Fruit fly (Drosophila melanogaster): ENCODE results near the gene Ilp1.

Ilp1 gene

DNA sequence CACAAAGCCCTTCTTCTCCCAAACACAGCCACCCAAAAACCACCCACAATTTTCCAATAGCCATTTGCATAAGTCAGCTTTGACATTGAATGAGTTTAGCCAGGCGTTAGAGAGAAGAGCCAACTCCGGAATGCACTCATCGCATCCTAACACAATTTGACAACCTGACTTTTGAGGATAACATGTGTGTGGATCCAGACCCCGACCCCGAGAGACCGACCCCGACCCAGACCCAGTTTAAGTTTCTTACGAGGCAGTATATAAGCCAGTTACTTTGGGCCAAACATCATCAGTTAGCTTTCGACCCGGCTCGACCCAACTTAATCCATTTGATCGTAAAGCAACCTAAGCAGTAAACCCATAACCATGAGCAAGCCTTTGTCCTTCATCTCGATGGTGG is 1.2 kb downstream of the Ilp1 start, which contains the start of gene Ilp2:
Gene Ilp2 (plus strand): TSS at position 301 of the 400 bp plus-strand sequence.
- TF ChIP-seq CG8478 (optimal IDR thresholded peaks at IDR 0.05) = no peak

DNA sequence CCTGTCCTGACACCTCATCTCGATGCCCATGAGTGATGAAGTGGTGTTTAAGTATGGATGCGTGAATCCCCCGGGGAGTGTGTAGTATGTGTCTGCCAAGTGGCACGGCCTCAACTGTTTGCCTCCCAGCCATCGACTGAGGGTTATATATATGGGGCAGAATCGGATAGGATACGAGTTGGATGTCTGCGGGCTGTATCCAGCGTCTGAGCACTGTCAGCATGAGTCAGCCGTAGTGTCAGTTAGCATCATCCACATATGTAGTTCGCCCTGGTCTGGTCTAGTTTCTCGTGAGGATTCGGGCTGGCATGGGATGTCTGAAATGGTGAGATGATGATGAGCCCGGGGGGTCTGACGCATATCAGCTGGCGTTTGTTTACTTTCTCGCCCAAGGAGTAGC is 3.8 kb downstream of the Ilp1 start, which contains the start of gene Ilp3:
Gene Ilp3 (minus strand): TSS at position 101 of the 400 bp plus-strand sequence.
- TF ChIP-seq CTCF (optimal IDR thresholded peaks at IDR 0.05) (no peak), CG8478 (optimal IDR thresholded peaks at IDR 0.05) (no peak)

DNA sequence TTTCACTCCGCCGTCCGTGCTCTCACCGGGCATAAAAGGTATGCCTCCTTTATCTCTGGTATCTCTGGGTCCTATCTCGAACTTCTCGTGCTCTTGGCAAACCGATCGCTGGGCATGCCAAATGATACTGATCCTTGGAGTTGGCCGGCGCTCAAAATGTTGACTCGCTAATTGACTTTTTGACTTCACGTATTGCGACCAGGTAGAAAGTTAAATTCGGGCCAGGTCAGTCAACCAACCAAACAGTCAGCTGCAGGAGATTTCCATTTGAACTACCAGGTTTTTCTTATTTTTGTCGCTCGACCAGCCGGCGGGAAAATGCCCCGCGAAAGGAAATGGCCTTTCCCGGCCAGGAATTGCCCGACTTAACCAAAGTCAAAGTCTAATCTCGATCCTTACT is 5.9 kb downstream of the Ilp1 start, which contains the start of gene Ilp4:
Gene Ilp4 (minus strand): TSS at position 139 of the 400 bp plus-strand sequence.
- TF ChIP-seq CG8478 (optimal IDR thresholded peaks at IDR 0.05) (no peak), CTCF (optimal IDR thresholded peaks at IDR 0.05) (no peak)

DNA sequence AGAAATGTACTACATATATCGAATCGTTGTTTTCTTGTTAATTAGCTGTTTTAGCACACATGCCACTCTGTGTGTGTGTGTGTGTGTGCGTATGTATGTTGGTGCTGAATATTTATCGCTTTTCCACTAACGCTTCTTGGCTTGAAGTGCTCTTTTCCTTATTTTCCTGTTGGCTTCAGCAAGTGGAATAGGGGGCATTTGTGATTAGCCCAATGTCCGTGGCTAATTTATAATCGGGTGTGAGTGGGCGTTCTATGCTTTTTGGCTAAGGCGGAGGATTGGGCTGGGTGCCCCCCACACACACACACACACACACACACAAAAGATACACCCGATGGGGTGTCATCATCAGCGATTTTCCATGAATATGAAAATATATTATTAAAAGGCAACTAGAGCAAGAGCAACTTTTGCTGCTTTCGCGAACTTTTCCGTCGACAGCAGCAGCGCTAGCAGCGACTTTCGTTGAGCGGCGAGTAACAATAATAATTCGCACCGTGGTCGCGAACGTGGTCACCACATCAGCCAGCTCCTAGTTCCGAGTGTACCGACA is 15.2 kb downstream of the Ilp1 start, which contains the start of gene CG43897:
Gene CG43897 (plus strand): TSS at position 503 of the 553 bp plus-strand sequence.
- no peak for TF ChIP-seq CG8478 (optimal IDR thresholded peaks at IDR 0.05)
- no peak for TF ChIP-seq CTCF (optimal IDR thresholded peaks at IDR 0.05)

DNA sequence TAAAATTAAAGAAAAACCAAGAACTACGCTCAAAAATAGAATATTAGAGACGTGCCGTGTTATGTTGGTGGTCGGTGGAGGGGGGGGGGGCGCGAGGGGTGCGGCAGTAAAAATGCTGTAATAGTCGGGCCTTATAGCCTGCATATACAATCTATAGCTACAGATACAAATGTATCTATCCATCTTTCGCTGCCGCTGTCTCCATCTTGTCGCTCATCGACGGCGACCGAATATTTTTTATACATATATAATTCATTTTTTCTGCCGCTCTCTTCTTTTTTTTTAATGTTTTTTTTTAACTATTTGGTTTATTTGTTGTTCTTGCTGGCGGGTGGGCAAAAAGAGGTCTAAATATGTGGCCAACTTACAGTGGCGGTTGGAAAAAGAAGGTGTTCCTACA is 16.4 kb downstream of the Ilp1 start:
- TF ChIP-seq CTCF (optimal IDR thresholded peaks at IDR 0.05) (no peak), CG8478 (optimal IDR thresholded peaks at IDR 0.05) (no peak)

DNA sequence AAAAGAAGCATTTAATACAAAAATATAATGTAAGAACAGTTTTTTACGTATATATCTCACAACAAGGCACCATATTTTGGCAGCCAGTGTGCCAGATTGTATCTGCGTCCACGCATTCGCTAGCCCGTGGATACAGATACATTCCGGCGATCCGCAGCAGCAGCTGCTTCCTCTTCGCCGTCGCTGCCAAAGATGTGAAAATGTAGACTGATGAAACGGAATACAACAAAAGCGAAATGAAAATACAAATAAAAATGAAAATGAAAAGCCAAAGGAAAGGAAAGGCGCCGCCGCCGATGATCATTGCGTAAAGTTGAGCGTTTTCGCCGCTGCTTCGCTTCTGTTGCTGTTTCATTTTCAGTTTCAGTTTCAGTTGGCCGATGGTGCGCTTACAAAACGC is 17.5 kb downstream of the Ilp1 start:
- TF ChIP-seq CG8478 (optimal IDR thresholded peaks at IDR 0.05) (no peak), CTCF (optimal IDR thresholded peaks at IDR 0.05) (no peak)

DNA sequence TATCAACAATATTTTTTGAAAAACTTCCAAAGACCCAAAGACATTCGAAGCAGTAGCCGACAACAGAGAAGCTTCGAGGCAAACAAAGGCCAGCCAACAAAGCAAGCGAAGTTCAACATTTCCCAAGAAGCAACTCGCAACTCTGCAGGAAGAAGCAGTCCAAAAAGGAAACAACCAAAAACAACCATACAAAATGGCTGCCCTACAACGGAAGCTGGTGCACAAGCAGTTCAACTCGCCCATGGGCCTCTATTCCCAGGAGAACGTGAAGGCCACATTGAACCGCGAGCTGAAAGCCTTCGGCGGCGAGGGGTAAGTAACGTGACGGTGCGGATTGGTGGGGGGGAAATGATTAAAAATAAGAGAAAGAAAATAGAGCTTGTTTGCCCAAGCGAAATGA is 22.0 kb downstream of the Ilp1 start:
- TF ChIP-seq CTCF (optimal IDR thresholded peaks at IDR 0.05) (no peak), CG8478 (optimal IDR thresholded peaks at IDR 0.05) (no peak)

DNA sequence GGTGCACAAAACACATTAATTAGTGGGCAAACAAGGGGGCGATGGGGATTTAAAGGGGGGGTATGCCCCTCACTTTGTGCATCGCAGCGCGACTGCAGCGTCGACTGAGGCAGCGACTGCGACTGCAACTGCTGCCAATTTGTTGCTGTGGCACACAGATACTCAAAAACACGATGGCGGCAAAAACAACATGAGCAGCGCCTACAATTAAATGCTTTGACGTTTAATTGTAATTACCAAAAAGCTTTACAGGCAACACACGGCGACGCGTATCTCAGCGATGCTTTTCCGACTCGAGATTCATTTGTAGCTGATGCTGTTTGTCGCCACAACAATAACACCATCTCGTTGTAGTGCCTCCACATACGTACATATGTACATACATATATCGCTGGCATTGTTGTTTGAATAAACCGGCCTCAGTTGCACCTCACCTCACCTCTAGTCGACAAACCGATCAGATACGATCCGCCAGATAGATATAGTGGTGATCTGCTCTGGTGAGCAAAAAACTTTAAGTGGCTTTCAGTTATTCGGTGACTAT is 23.0 kb downstream of the Ilp1 start:
- no peak for TF ChIP-seq CG8478 (optimal IDR thresholded peaks at IDR 0.05)
- no peak for TF ChIP-seq CTCF (optimal IDR thresholded peaks at IDR 0.05)

DNA sequence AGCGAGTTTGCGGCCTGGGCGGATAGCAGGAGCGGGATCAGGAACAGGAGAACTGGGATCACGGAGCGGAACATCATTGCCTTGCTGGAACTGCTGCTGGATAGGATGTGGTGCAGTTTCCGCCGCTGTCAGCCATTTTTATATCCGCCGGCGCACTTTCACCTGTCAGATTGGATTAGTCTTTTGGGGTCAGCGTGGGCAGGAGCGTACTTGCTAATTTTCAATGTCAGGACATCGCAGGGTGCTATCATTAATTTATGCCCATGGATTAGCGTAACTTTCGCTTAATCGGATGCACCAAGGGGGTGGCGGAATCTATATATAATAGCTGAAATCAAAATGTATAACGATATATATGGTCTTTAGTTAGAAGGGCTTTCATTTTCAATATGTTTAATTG is 25.6 kb downstream of the Ilp1 start, which contains the start of gene Ilp5:
Gene Ilp5 (minus strand): TSS at position 101 of the 400 bp plus-strand sequence.
- no peak for TF ChIP-seq CG8478 (optimal IDR thresholded peaks at IDR 0.05)
- no peak for TF ChIP-seq CTCF (optimal IDR thresholded peaks at IDR 0.05)

DNA sequence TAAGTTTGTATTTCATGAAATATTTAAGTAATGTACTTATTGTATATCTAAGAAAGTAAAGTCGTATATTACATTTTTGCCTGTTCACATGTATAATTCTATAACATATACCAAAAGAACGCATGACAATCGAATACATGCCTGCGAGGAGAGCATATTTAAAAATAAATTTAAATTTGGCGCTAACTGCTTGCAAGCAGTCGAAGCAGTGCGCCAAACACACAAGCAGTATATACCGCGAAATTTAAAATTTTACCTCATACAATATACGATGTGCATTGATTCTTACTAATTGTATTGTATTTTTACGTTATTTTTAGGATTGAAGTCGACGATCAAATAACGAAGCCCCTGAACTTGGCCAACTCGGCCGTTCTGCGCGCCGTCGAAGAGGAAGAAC is 26.0 kb downstream of the Ilp1 start:
- peak in 1 of 2 experiments; percentile 5 for TF ChIP-seq CTCF (optimal IDR thresholded peaks at IDR 0.05)
- no peak for TF ChIP-seq CG8478 (optimal IDR thresholded peaks at IDR 0.05)

DNA sequence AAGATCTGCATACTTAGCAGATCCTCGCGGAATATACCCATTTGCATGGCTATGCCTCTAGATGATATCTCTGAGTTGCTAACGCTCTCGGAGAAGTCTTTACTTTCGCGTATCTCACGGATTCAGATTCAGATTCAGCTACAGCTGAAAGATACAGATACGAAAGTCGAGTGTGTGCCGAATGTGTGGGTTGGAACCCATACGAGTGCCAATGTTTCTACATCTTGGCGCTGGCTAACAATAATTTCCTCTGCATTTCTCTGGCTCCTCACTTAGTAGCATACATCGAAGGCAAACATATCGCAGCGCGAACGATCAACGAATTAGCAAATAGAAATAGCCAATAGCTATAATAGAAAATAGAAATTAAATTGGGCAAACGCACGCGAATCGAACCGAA is 30.9 kb downstream of the Ilp1 start:
- no peak for TF ChIP-seq CTCF (optimal IDR thresholded peaks at IDR 0.05)
- no peak for TF ChIP-seq CG8478 (optimal IDR thresholded peaks at IDR 0.05)

DNA sequence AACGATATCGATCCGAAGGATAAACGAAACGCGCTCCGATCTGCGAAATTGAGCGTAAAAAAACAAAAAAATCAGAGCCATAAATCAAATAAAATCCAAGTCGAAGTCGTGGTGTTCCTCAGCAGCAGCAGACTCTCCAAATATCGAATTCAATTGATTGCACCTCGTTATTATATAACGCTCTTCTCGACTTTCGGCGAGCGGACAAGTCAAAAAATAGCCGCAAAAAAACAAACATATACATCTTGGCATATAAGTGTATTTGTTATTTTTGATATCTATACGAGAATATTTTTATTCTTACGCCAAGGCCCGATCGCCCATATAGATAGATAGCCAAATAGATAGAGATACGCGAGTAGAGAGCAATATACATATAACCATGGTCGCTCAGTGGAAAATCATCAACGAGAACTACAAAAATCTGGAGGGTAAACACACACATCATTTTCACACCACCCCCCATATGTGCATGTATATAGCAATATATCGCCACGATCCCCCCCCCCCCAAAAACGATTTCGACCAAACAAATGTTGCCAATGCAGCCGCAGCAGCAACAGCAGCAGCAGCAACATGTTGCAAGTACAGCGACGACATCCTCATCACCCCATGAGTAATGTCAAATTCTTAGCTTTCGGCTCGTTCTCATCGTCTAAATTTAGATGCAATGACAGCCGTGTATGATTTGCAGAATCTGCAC is 31.6 kb downstream of the Ilp1 start:
- TF ChIP-seq CG8478 (optimal IDR thresholded peaks at IDR 0.05) = no peak
- no peak for TF ChIP-seq CTCF (optimal IDR thresholded peaks at IDR 0.05)

DNA sequence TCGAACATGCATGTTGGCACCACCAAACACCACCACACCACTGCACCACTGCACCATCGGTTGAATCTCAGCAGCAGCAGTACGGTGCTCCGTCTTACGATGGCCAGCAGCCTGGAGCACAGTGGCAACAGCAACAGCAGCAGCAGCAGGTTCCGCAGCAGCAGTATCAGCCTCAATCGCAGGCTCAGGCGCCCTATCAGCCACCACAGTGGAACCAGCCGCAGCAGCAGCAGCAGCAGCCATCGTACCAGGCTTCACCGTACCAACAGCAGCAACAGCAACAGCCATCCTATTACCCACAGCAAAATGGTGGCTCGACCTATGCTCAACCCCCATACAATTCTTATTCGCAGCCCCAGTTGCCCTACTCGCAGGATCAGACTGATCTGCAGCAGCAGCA is 33.9 kb downstream of the Ilp1 start:
- no peak for TF ChIP-seq CTCF (optimal IDR thresholded peaks at IDR 0.05)
- no peak for TF ChIP-seq CG8478 (optimal IDR thresholded peaks at IDR 0.05)

DNA sequence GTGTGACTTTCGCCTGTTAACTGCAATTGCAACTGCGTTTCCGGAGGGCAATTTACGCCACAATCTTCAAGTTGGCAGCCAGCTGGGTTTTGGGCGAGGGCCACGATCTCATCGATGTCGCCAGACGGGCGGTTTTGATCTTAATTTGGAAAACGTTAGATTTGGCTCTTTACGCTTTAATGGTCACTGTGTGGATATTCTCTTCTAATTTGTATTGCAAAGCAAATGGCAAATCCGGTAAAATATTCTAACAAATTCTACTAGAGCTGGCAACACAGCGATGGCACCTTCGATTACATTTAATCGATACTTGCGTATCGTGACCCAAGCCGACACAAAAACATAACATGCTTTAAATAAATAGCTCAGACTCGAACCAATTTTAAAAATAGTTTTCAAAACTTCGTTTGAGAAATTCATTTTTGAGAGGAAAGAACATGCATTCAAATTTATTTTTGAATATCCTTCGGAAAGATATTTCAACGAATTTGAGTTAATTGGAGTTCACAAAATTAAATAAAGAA is 38.4 kb downstream of the Ilp1 start, which contains the start of gene I-2:
Gene I-2 (minus strand): TSS at position 282 of the 524 bp plus-strand sequence.
- no peak for TF ChIP-seq CG8478 (optimal IDR thresholded peaks at IDR 0.05)
- peak in 1 of 2 experiments; percentile 28 for TF ChIP-seq CTCF (optimal IDR thresholded peaks at IDR 0.05)

DNA sequence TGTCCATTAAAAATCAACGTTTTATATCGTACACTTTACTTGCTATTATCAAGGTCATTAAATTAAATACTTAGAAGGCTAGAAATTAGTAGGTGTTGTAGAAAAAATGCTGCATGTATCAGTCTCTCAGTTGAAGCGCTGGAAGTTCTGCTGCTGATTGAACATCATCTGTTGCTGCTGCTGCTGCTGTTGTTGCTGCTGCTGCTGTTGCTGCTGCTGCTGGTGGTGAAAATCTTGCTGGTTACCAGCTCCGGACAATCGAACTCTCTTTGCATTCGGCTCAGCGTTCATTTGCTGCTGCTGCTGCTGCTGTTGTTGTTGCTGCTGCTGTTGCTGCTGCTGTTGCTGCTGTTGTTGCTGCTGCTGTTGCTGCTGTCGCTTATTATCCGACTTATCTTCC is 38.8 kb downstream of the Ilp1 start:
- TF ChIP-seq CG8478 (optimal IDR thresholded peaks at IDR 0.05) (no peak), CTCF (optimal IDR thresholded peaks at IDR 0.05) (no peak)

DNA sequence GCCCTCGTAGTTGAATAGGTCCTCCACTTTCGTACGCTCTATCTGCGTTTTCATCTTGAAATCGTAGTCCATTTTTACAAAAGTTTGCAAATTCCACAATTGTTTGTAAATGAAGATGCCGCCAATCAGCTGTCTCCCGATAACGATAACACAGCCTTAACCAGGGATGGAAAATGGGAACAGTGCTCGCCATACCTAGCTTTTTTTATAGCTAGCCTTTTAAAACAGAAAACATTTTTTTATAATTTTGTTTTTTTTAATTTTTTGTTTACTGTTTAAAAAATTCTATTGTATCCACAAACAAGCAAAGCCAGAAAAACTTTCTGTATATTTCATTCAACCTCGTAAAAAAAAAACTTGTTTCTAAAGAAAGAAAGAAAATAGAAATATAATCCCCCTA is 40.3 kb downstream of the Ilp1 start, which contains the start of gene Cdk8:
Gene Cdk8 (minus strand): TSS at position 137 of the 400 bp plus-strand sequence.
- no peak for TF ChIP-seq CG8478 (optimal IDR thresholded peaks at IDR 0.05)
